Worm (Caenorhabditis elegans): Measurements from ENCODE around the gene abu-1.

ce11 chrV:10357467-10357953 is 24.1 kb downstream of the abu-1 start, which contains the start of gene ceeh-2:
- no peak for TF ChIP-seq nhr-76 (tag; optimal IDR thresholded peaks at IDR 0.05)
- no peak for TF ChIP-seq spr-3 (GFP tag; optimal IDR thresholded peaks at IDR 0.05)
- TF ChIP-seq F37D6.2 (tag; optimal IDR thresholded peaks at IDR 0.05): no peak
- no peak for TF ChIP-seq mxl-2 (GFP tag; conservative IDR thresholded peaks at IDR 0.05)
- no peak for TF ChIP-seq gei-8 (GFP tag; optimal IDR thresholded peaks at IDR 0.05)
- TF ChIP-seq Y105C5A.15 (GFP tag; IDR thresholded peaks at IDR 0.05): no peak
- TF ChIP-seq lin-29 (GFP tag; IDR thresholded peaks at IDR 0.05): no peak

All from whole organism, L4 larva.